Worm (Caenorhabditis elegans) whole organism, L1 larva: ENCODE results near the gene C36C5.14.

Experiments used
- C16A3.4 ChIP-seq: fragments of 150-350 bp; optimal IDR thresholded peaks from 2 replicates; lab custom pipeline; 2014; ENCODE audit warnings: missing biosample characterization, missing genetic modification characterization
- Y116A8C.19 ChIP-seq: sonication (generic microtip); optimal IDR thresholded peaks from 2 replicates; lab custom pipeline; 2016; ENCODE audit warnings: missing compliant biosample characterization, missing genetic modification characterization, borderline replicate concordance
- aha-1 ChIP-seq: fragments of 150-350 bp; optimal IDR thresholded peaks from 2 replicates; lab custom pipeline; 2014; ENCODE audit warnings: missing biosample characterization, missing genetic modification characterization
- alr-1 ChIP-seq: fragments of 200-800 bp; sonication (Bioruptor generic); optimal IDR thresholded peaks from 2 replicates; lab custom pipeline; 2018; ENCODE audit warnings: borderline replicate concordance, mild to moderate bottlenecking, missing genetic modification characterization, missing compliant biosample characterization
- aly-2 ChIP-seq: fragments of 150-350 bp; optimal IDR thresholded peaks from 2 replicates; lab custom pipeline; 2014; ENCODE audit warnings: missing biosample characterization, missing genetic modification characterization
- blmp-1 ChIP-seq: fragments of 150-350 bp; optimal IDR thresholded peaks from 2 replicates; lab custom pipeline; 2014; ENCODE audit warnings: missing biosample characterization, missing genetic modification characterization
- ceh-82 ChIP-seq, 3 experiments: fragments of 150-350 bp in 1 of 3; sonication (generic microtip) in 2 of 3; optimal IDR thresholded peaks; 2 replicates each; lab custom pipeline; 2014 to 2017; ENCODE audit warnings: missing biosample characterization in 3 of 3, missing genetic modification characterization in 3 of 3
- ces-1 ChIP-seq: fragments of 150-350 bp; optimal IDR thresholded peaks from 2 replicates; lab custom pipeline; 2014; ENCODE audit warnings: missing biosample characterization, missing genetic modification reagents, missing genetic modification characterization
- dpl-1 ChIP-seq, 3 experiments: fragments of 150-350 bp in 2 of 3; sonication (generic microtip) in 1 of 3; optimal IDR thresholded peaks; 2 replicates each; lab custom pipeline; 2014 to 2017; ENCODE audit warnings: missing biosample characterization in 3 of 3, missing genetic modification characterization in 3 of 3, missing genetic modification reagents in 3 of 3
- efl-1 ChIP-seq, 4 experiments: fragments of 150-350 bp; optimal IDR thresholded peaks in 3 of 4; peaks in 1 of 4; 1 replicate in 1 of 4; 2 replicates in 3 of 4; lab custom pipeline; 2014; ENCODE audit warnings: missing biosample characterization in 2 of 4, missing genetic modification characterization in 2 of 4, missing genetic modification reagents in 2 of 4
- elt-3 ChIP-seq, 6 experiments: fragments of 150-350 bp in 1 of 6; sonication (generic microtip); optimal IDR thresholded peaks; 2 replicates each; lab custom pipeline; 2017 to 2018; ENCODE audit warnings: missing biosample characterization in 6 of 6, missing genetic modification characterization in 6 of 6, inconsistent platforms in 1 of 6
- fkh-10 ChIP-seq: sonication (generic microtip); optimal IDR thresholded peaks from 2 replicates; lab custom pipeline; 2017; ENCODE audit warnings: missing biosample characterization, missing genetic modification reagents, missing genetic modification characterization
- grh-1 ChIP-seq: fragments of 200-800 bp; sonication (Bioruptor generic); IDR thresholded peaks from 2 replicates; pipeline ENCODE4 v1.3.6; 2022; ENCODE audit warnings: missing genetic modification reagents, missing genetic modification characterization, missing compliant biosample characterization
- irx-1 ChIP-seq: sonication (generic microtip); optimal IDR thresholded peaks from 2 replicates; lab custom pipeline; 2016; ENCODE audit warnings: missing genetic modification characterization, missing compliant biosample characterization
- jun-1 ChIP-seq: fragments of 150-350 bp; optimal IDR thresholded peaks from 2 replicates; lab custom pipeline; 2014; ENCODE audit warnings: missing biosample characterization, missing genetic modification reagents, missing genetic modification characterization
- lin-13 ChIP-seq: fragments of 150-350 bp; optimal IDR thresholded peaks from 2 replicates; lab custom pipeline; 2014; ENCODE audit warnings: missing biosample characterization, missing genetic modification reagents, missing genetic modification characterization
- lin-14 ChIP-seq: fragments of 200-800 bp; sonication (Bioruptor generic); optimal IDR thresholded peaks from 2 replicates; lab custom pipeline; 2018; ENCODE audit warnings: mild to moderate bottlenecking, missing genetic modification characterization, moderate library complexity, missing compliant biosample characterization
- lin-15B ChIP-seq: fragments of 150-350 bp; sonication (generic microtip); optimal IDR thresholded peaks from 3 replicates; lab custom pipeline; 2014; ENCODE audit warnings: missing biosample characterization, missing genetic modification characterization
- lin-35 ChIP-seq, 2 experiments: fragments of 150-350 bp; optimal IDR thresholded peaks; 2 replicates each; lab custom pipeline; 2014; ENCODE audit warnings: missing biosample characterization in 2 of 2, missing genetic modification characterization in 2 of 2, missing genetic modification reagents in 2 of 2
- lin-39 ChIP-seq: fragments of 150-350 bp; optimal IDR thresholded peaks from 2 replicates; lab custom pipeline; 2014; ENCODE audit warnings: missing biosample characterization, missing genetic modification reagents, missing genetic modification characterization
- lsy-2 ChIP-seq, 2 experiments: fragments of 150-350 bp; optimal IDR thresholded peaks; 2 replicates each; lab custom pipeline; 2014; ENCODE audit warnings: missing biosample characterization in 2 of 2, missing genetic modification characterization in 2 of 2
- mab-9 ChIP-seq: fragments of 200-800 bp; sonication (Bioruptor generic); IDR thresholded peaks from 2 replicates; pipeline ENCODE4 v1.3.6; 2022; ENCODE audit warnings: missing genetic modification reagents, missing genetic modification characterization, missing compliant biosample characterization
- mef-2 ChIP-seq: fragments of 150-350 bp; optimal IDR thresholded peaks from 2 replicates; lab custom pipeline; 2014; ENCODE audit warnings: missing biosample characterization, missing genetic modification characterization
- mep-1 ChIP-seq: fragments of 150-350 bp; optimal IDR thresholded peaks from 2 replicates; lab custom pipeline; 2014; ENCODE audit warnings: missing biosample characterization, missing genetic modification characterization
- nhr-11 ChIP-seq: fragments of 150-350 bp; optimal IDR thresholded peaks from 2 replicates; lab custom pipeline; 2014; ENCODE audit warnings: missing biosample characterization, missing genetic modification characterization
- nhr-12 ChIP-seq: sonication (generic microtip); optimal IDR thresholded peaks from 2 replicates; lab custom pipeline; 2017; ENCODE audit warnings: missing biosample characterization, missing genetic modification characterization
- nhr-20 ChIP-seq: sonication (generic microtip); optimal IDR thresholded peaks from 2 replicates; lab custom pipeline; 2016; ENCODE audit warnings: mild to moderate bottlenecking, missing genetic modification characterization, missing compliant biosample characterization
- nhr-47 ChIP-seq: sonication (generic microtip); optimal IDR thresholded peaks from 2 replicates; lab custom pipeline; 2016; ENCODE audit warnings: mild to moderate bottlenecking, missing genetic modification characterization, moderate library complexity, missing compliant biosample characterization
- nhr-71 ChIP-seq: sonication (generic microtip); optimal IDR thresholded peaks from 2 replicates; lab custom pipeline; 2016; ENCODE audit warnings: mild to moderate bottlenecking, missing genetic modification characterization, moderate library complexity, missing compliant biosample characterization
- nhr-77 ChIP-seq: fragments of 150-350 bp; optimal IDR thresholded peaks from 2 replicates; lab custom pipeline; 2014; ENCODE audit warnings: missing biosample characterization, missing genetic modification characterization
- nhr-84 ChIP-seq: sonication (generic microtip); optimal IDR thresholded peaks from 2 replicates; lab custom pipeline; 2017; ENCODE audit warnings: missing biosample characterization, missing genetic modification characterization
- nhr-85 ChIP-seq: sonication (generic microtip); peaks from one replicate; lab custom pipeline; 2016; ENCODE audit warnings: missing genetic modification characterization, inconsistent platforms, missing compliant biosample characterization
- nhr-90 ChIP-seq: sonication (generic microtip); optimal IDR thresholded peaks from 2 replicates; lab custom pipeline; 2016; ENCODE audit warnings: mild to moderate bottlenecking, missing genetic modification characterization, missing compliant biosample characterization; ENCODE audit not compliant: poor library complexity
- pag-3 ChIP-seq: sonication (generic microtip); optimal IDR thresholded peaks from 2 replicates; lab custom pipeline; 2017; ENCODE audit warnings: missing genetic modification characterization, mild to moderate bottlenecking, missing compliant biosample characterization, antibody characterized with exemption, borderline replicate concordance; ENCODE audit not compliant: insufficient read depth
- rnt-1 ChIP-seq: sonication (generic microtip); optimal IDR thresholded peaks from 2 replicates; lab custom pipeline; 2016; ENCODE audit warnings: mild to moderate bottlenecking, missing genetic modification characterization, moderate library complexity, missing compliant biosample characterization
- skn-1 ChIP-seq: fragments of 150-350 bp; optimal IDR thresholded peaks from 2 replicates; lab custom pipeline; 2014; ENCODE audit warnings: missing biosample characterization, missing genetic modification characterization
- snu-23 ChIP-seq: sonication (generic microtip); optimal IDR thresholded peaks from 2 replicates; lab custom pipeline; 2016; ENCODE audit warnings: missing genetic modification characterization, missing compliant biosample characterization
- sptf-1 ChIP-seq: fragments of 150-350 bp; optimal IDR thresholded peaks from 2 replicates; lab custom pipeline; 2014; ENCODE audit warnings: missing biosample characterization, missing genetic modification characterization
- swsn-7 ChIP-seq: sonication (generic microtip); optimal IDR thresholded peaks from 2 replicates; lab custom pipeline; 2016; ENCODE audit warnings: missing genetic modification characterization, missing compliant biosample characterization
- tbx-2 ChIP-seq: sonication (generic microtip); optimal IDR thresholded peaks from 2 replicates; lab custom pipeline; 2016; ENCODE audit warnings: missing genetic modification characterization, missing compliant biosample characterization
- tlp-1 ChIP-seq: fragments of 150-350 bp; optimal IDR thresholded peaks from 2 replicates; lab custom pipeline; 2014; ENCODE audit warnings: missing biosample characterization, missing genetic modification characterization
- unc-130 ChIP-seq: fragments of 150-350 bp; optimal IDR thresholded peaks from 2 replicates; lab custom pipeline; 2017; ENCODE audit warnings: missing biosample characterization, missing genetic modification characterization, inconsistent platforms
- unc-86 ChIP-seq: sonication (generic microtip); optimal IDR thresholded peaks from 2 replicates; lab custom pipeline; 2016; ENCODE audit warnings: missing genetic modification characterization, missing compliant biosample characterization
- unc-98 ChIP-seq: fragments of 200-800 bp; sonication (Bioruptor generic); IDR thresholded peaks from 2 replicates; pipeline ENCODE4 v1.3.6; 2022; ENCODE audit warnings: missing genetic modification characterization, missing compliant biosample characterization
- xbp-1 ChIP-seq: sonication (generic microtip); optimal IDR thresholded peaks from 2 replicates; lab custom pipeline; 2016; ENCODE audit warnings: missing genetic modification characterization, missing compliant biosample characterization
- zip-4 ChIP-seq: fragments of 200-800 bp; sonication (Bioruptor generic); optimal IDR thresholded peaks from 2 replicates; lab custom pipeline; 2018; ENCODE audit warnings: mild to moderate bottlenecking, missing genetic modification characterization, moderate library complexity, missing compliant biosample characterization
- ztf-11 ChIP-seq, 2 experiments: sonication (generic microtip); optimal IDR thresholded peaks; 2 replicates each; lab custom pipeline; 2016 to 2017; ENCODE audit warnings: missing genetic modification characterization in 2 of 2, missing biosample characterization in 1 of 2, missing compliant biosample characterization in 1 of 2
- ztf-4 ChIP-seq: fragments of 150-350 bp; optimal IDR thresholded peaks from 2 replicates; lab custom pipeline; 2014; ENCODE audit warnings: missing biosample characterization, missing genetic modification characterization

C36C5.14 gene

DNA sequence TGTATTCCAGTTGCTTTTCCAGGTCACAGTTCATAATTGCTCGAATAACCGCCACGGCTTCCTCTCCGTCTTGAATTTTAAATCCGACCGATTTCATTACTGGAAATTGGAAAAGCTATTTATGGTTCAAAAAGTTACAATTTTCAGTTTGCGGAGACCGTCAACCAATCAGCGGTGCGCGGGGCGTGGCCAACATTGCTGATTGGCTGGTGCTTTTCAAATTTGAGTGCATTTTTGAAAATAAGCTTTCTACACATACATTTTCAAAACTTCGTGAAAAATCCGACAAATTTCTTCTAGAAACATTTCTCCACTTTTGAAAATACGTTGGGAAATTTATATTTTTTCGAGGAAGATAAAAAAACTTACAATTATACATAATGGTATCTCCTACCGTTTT lies 30.5 kb upstream of the C36C5.14 start:
- TF ChIP-seq swsn-7 (tag; lab: Kevin White, UChicago), result no peak
- TF ChIP-seq lin-35 (GFP tag; optimal IDR thresholded peaks at IDR 0.05; lab: Kevin White, UChicago), result no peak
- TF ChIP-seq lin-13 (GFP tag; lab: Kevin White, UChicago), result no peak
- TF ChIP-seq blmp-1 (tag; lab: Kevin White, UChicago), result no peak
- no peak for TF ChIP-seq pag-3 (tag; lab: Kevin White, UChicago)
- no peak for TF ChIP-seq nhr-12 (tag; lab: Kevin White, UChicago)
- TF ChIP-seq grh-1 (GFP tag; lab: Robert Waterston, UW), result no peak
- TF ChIP-seq tlp-1 (tag; lab: Kevin White, UChicago), result no peak
- TF ChIP-seq jun-1 (tag; lab: Kevin White, UChicago), result no peak
- no peak for TF ChIP-seq mef-2 (tag; lab: Kevin White, UChicago)
- TF ChIP-seq ztf-4 (tag; lab: Kevin White, UChicago), result no peak
- TF ChIP-seq ztf-11 (tag; optimal IDR thresholded peaks at IDR 0.05; lab: Kevin White, UChicago), result no peak
- no peak for TF ChIP-seq zip-4 (GFP tag; lab: Kevin White, UChicago)
- TF ChIP-seq nhr-77 (tag; lab: Kevin White, UChicago), result no peak
- TF ChIP-seq nhr-47 (tag; lab: Kevin White, UChicago), result no peak
- TF ChIP-seq, all 84 proteins: peak for 0

- TF ChIP-seq blmp-1 (tag; lab: Kevin White, UChicago) (peak; percentile 42), ceh-82 (tag; optimal IDR thresholded peaks at IDR 0.05; lab: Kevin White, UChicago) (no peak), lsy-2 (tag; optimal IDR thresholded peaks at IDR 0.05; lab: Kevin White, UChicago) (peak in 1 of 2 experiments; percentile 45), lin-15B (tag; lab: Kevin White, UChicago) (peak; percentile 23), skn-1 (peak; percentile 11), ces-1 (no peak), lin-14 (GFP tag; lab: Kevin White, UChicago) (peak; percentile 76), dpl-1 (GFP tag; optimal IDR thresholded peaks at IDR 0.05; lab: Kevin White, UChicago) (peak in 1 of 3 experiments; percentile 67), unc-86 (tag; lab: Kevin White, UChicago) (no peak), mep-1 (tag; lab: Kevin White, UChicago) (peak; percentile 45), irx-1 (tag; lab: Kevin White, UChicago) (peak; percentile 3), mab-9 (GFP tag; lab: Robert Waterston, UW) (no peak), snu-23 (peak; percentile 28), nhr-85 (tag; lab: Kevin White, UChicago) (peak; percentile 45), nhr-47 (tag; lab: Kevin White, UChicago) (peak; percentile 9), alr-1 (tag; lab: Kevin White, UChicago) (no peak), nhr-71 (tag; lab: Kevin White, UChicago) (peak; percentile 39), sptf-1 (tag; lab: Kevin White, UChicago) (no peak), efl-1 (optimal IDR thresholded peaks at IDR 0.05; lab: Kevin White, UChicago) (peak; percentile 17 to 35), efl-1 (GFP tag; optimal IDR thresholded peaks at IDR 0.05 in 1 of 2; lab: Kevin White, UChicago) (peak; percentile 31 to 45), lin-35 (GFP tag; optimal IDR thresholded peaks at IDR 0.05; lab: Kevin White, UChicago) (peak; percentile 19 to 59), C16A3.4 (tag; lab: Kevin White, UChicago) (peak; percentile 22), nhr-20 (tag; lab: Kevin White, UChicago) (peak; percentile 31), tbx-2 (tag; lab: Kevin White, UChicago) (peak; percentile 28), rnt-1 (tag; lab: Kevin White, UChicago) (no peak), aly-2 (tag; lab: Kevin White, UChicago) (no peak)
- TF ChIP-seq, all 84 proteins: peak for 17
Measured at ce11 chrV:3194952-3195450, 29.7 kb upstream of the C36C5.14 start, which contains the start of gene Y73C8B.2. Gene Y73C8B.2 (minus strand): TSS chrV:3195002.

DNA sequence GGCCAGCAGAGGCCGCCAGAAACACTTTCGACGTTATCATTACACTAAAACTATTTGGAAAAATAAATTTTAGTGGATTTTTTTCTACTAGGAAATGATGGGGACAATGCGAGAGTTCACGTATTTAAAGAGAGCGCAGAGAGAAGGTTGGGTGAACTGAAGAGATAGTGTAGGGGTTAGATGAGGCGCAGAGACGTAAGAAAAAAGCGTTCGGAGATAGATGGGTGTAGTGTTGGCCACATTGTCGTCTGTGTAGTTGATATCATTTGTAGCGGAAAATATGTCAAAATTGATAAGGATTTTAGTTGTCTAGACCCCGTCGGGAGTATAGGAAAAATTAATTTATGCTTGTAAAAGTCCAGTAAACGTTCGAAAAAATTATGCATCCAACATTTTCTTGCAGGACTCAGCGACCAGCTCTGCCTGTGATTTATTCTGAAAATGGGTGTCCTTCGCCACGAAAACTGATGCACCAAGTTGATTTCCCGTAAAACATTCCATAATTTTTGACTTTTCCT lies 27.8 kb upstream of the C36C5.14 start, which contains the start of the genes Y73C8B.3 and Y73C8B.9:
Gene Y73C8B.3, minus strand, starts transcription at position 147 of the 518 bp plus-strand sequence.
Gene Y73C8B.9, plus strand, starts transcription at position 468 of the 518 bp plus-strand sequence.
- TF ChIP-seq unc-98 (GFP tag; lab: Robert Waterston, UW), result no peak
- peak; percentile 33 for TF ChIP-seq nhr-90 (tag; lab: Kevin White, UChicago)
- TF ChIP-seq lin-39 (tag; lab: Kevin White, UChicago), result no peak
- no peak for TF ChIP-seq fkh-10 (GFP tag; lab: Kevin White, UChicago)
- TF ChIP-seq nhr-84 (tag; lab: Kevin White, UChicago), result no peak
- no peak for TF ChIP-seq dpl-1 (GFP tag; optimal IDR thresholded peaks at IDR 0.05; lab: Kevin White, UChicago)
- no peak for TF ChIP-seq aha-1 (tag; lab: Kevin White, UChicago)
- TF ChIP-seq xbp-1 (tag; lab: Kevin White, UChicago), result no peak
- no peak for TF ChIP-seq ztf-11 (tag; optimal IDR thresholded peaks at IDR 0.05; lab: Kevin White, UChicago)
- no peak for TF ChIP-seq blmp-1 (tag; lab: Kevin White, UChicago)
- peak; percentile 29 for TF ChIP-seq nhr-20 (tag; lab: Kevin White, UChicago)
- peak in 2 of 6 experiments; percentile 35 to 65 for TF ChIP-seq elt-3 (tag; optimal IDR thresholded peaks at IDR 0.05; lab: Kevin White, UChicago)
- TF ChIP-seq Y116A8C.19, result no peak
- no peak for TF ChIP-seq irx-1 (tag; lab: Kevin White, UChicago)
- TF ChIP-seq nhr-11 (tag; lab: Kevin White, UChicago), result no peak
- TF ChIP-seq unc-130, result no peak
